Fruit fly (Drosophila melanogaster) whole organism, prepupa: ENCODE results near the gene trbd.
A peak's percentile ranks its signal among the peaks of the same experiment; 100 is the strongest.

Experiments used
- CG11294 ChIP-seq: fragments of 200-800 bp; sonication (Bioruptor generic); IDR thresholded peaks from 2 replicates; pipeline ENCODE4 v1.3.6; 2022; ENCODE audit warnings: missing biosample characterization, missing genetic modification characterization
- CG11762 ChIP-seq: fragments of 200-800 bp; sonication (Bioruptor generic); optimal IDR thresholded peaks from 3 replicates; lab custom pipeline; 2016; ENCODE audit warnings: missing biosample characterization, missing genetic modification characterization; ENCODE audit not compliant: insufficient read depth
- CG16779 ChIP-seq: fragments of 200-800 bp; sonication (Bioruptor generic); optimal IDR thresholded peaks from 3 replicates; lab custom pipeline; 2017; ENCODE audit warnings: missing biosample characterization, mild to moderate bottlenecking, missing genetic modification characterization
- CG3032 ChIP-seq: fragments of 200-800 bp; optimal IDR thresholded peaks from 2 replicates; lab custom pipeline; 2019; ENCODE audit warnings: missing biosample characterization, mild to moderate bottlenecking, missing genetic modification characterization, moderate library complexity
- CG4318 ChIP-seq: fragments of 200-800 bp; sonication (Bioruptor generic); optimal IDR thresholded peaks from 3 replicates; lab custom pipeline; 2017; ENCODE audit warnings: missing biosample characterization, mild to moderate bottlenecking, missing genetic modification characterization
- CG6808 ChIP-seq: fragments of 200-800 bp; sonication (Bioruptor generic); optimal IDR thresholded peaks from 3 replicates; lab custom pipeline; 2017; ENCODE audit warnings: missing biosample characterization, missing genetic modification characterization, mild to moderate bottlenecking, moderate library complexity, missing genetic modification reagents
- CG8119 ChIP-seq: fragments of 200-800 bp; sonication (Bioruptor generic); IDR thresholded peaks from 3 replicates; pipeline ENCODE4 v1.3.6; 2022; ENCODE audit warnings: missing biosample characterization, missing genetic modification characterization
- CG9139 ChIP-seq: fragments of 200-800 bp; sonication (Bioruptor generic); optimal IDR thresholded peaks from 3 replicates; lab custom pipeline; 2017; ENCODE audit warnings: missing biosample characterization, mild to moderate bottlenecking, missing genetic modification characterization
- Eip75B ChIP-seq: fragments of 200-800 bp; sonication (Bioruptor generic); optimal IDR thresholded peaks from 3 replicates; lab custom pipeline; 2016; ENCODE audit warnings: missing biosample characterization, missing genetic modification characterization
- Eip78C ChIP-seq: fragments of 200-800 bp; sonication (Bioruptor generic); peaks from one replicate; lab custom pipeline; 2016; ENCODE audit warnings: missing biosample characterization, missing genetic modification characterization
- Ets21C ChIP-seq: fragments of 200-800 bp; sonication (Bioruptor generic); optimal IDR thresholded peaks from 3 replicates; lab custom pipeline; 2016; ENCODE audit warnings: missing biosample characterization, missing genetic modification characterization
- Lpt ChIP-seq: fragments of 200-800 bp; sonication (Bioruptor generic); optimal IDR thresholded peaks from 3 replicates; lab custom pipeline; 2016; ENCODE audit warnings: missing biosample characterization, missing genetic modification characterization
- spab ChIP-seq: fragments of 200-800 bp; sonication (Bioruptor generic); optimal IDR thresholded peaks from 2 replicates; lab custom pipeline; 2017; ENCODE audit warnings: missing biosample characterization, mild to moderate bottlenecking, missing genetic modification characterization, missing genetic modification reagents

DNA sequence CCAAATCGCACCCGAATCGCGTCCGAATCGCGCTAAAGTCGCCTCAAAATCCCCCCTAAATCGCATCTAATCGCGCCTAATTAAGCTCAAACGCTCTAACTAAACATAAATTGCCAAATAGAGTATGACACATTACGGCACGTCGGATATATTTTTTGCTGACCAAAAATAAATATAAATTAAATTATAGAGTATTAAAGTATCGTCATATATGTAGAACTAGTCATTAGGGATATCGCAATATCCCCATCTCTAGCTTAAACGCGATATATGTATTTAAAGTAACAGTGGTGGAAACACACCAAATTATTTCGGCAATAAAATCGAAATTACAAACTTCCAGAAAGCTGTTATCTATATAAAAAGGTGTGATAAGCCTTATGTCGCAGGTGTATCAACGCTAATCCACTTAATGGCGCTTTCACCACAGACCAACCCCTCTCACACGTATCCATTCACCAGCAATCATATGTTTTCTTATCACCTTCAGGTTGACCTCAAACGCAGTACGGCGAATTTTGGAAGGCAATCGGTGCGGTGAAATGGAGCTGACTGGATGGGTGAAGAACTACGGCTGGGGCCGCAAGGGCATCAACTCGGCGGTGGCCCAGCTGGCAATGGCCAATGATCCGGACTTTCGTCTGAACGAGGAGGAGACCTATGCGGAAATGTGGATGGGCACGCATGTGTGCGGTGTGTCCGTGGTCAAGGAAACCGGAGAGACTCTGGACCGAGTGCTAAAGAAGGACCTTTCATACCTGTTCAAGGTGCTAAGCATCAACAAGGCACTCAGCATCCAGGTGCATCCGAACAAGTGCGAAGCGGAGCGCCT is 48.7 kb upstream of the trbd start, which contains the start of gene Mpi:
- TF ChIP-seq Eip78C (no peak), CG4318 (GFP tag; lab: Kevin White, UChicago) (no peak), CG3032 (peak; percentile 36), spab (no peak), Ets21C (GFP tag; lab: Kevin White, UChicago) (no peak), CG9139 (GFP tag; lab: Kevin White, UChicago) (no peak), CG6808 (no peak), Lpt (GFP tag; lab: Kevin White, UChicago) (no peak), CG11762 (GFP tag; lab: Kevin White, UChicago) (no peak), CG16779 (no peak), Eip75B (no peak), CG11294 (GFP tag; lab: Robert Waterston, UW) (no peak), CG8119 (GFP tag; lab: Robert Waterston, UW) (0 out of 3 replicates have a peak, but pooled peaks have one; percentile 23)
